Worm (Caenorhabditis elegans): ENCODE results near the gene ubxn-4.
A peak's percentile ranks its signal among the peaks of the same experiment; 100 is the strongest.

The ubxn-4 gene

ce11 chrIII:8405449-8405962 is at the start of gene ubxn-4, which contains the start of gene cyy-1:
TSS of gene ubxn-4 (minus strand) at chrIII:8405562.
TSS of gene cyy-1 (plus strand) at chrIII:8405874.
- peak in 1 of 3 experiments; percentile 27 for TF ChIP-seq dpl-1 (GFP tag; optimal IDR thresholded peaks at IDR 0.05)
- no peak for TF ChIP-seq mep-1 (tag; optimal IDR thresholded peaks at IDR 0.05)
- TF ChIP-seq sup-37 (GFP tag; optimal IDR thresholded peaks at IDR 0.05), result no peak
- TF ChIP-seq ceh-82 (tag; optimal IDR thresholded peaks at IDR 0.05), result no peak
- no peak for TF ChIP-seq rnt-1 (tag; optimal IDR thresholded peaks at IDR 0.05)
- no peak for TF ChIP-seq nhr-12 (tag; optimal IDR thresholded peaks at IDR 0.05)
- TF ChIP-seq C16A3.4 (tag; optimal IDR thresholded peaks at IDR 0.05), result no peak
- TF ChIP-seq xbp-1 (tag; optimal IDR thresholded peaks at IDR 0.05), result peak; percentile 51
- no peak for TF ChIP-seq ztf-4 (tag; optimal IDR thresholded peaks at IDR 0.05)
- TF ChIP-seq nhr-47 (tag; optimal IDR thresholded peaks at IDR 0.05), result no peak
- no peak for TF ChIP-seq mef-2 (tag; optimal IDR thresholded peaks at IDR 0.05)
- no peak for TF ChIP-seq efl-1 (optimal IDR thresholded peaks at IDR 0.05)
- TF ChIP-seq efl-1 (GFP tag; optimal IDR thresholded peaks at IDR 0.05 in 1 of 2), result peak in 1 of 2 experiments; percentile 92
- TF ChIP-seq egl-27 (tag; optimal IDR thresholded peaks at IDR 0.05), result no peak
- TF ChIP-seq tlp-1 (tag; optimal IDR thresholded peaks at IDR 0.05), result no peak
- TF ChIP-seq pax-3 (tag; optimal IDR thresholded peaks at IDR 0.05), result no peak
- no peak for TF ChIP-seq unc-62 (GFP tag; optimal IDR thresholded peaks at IDR 0.05)
- peak in 1 of 2 experiments; percentile 31 for TF ChIP-seq lsy-2 (tag; optimal IDR thresholded peaks at IDR 0.05)
- TF ChIP-seq lin-14 (GFP tag; optimal IDR thresholded peaks at IDR 0.05), result peak; percentile 7
- no peak for TF ChIP-seq lin-35 (GFP tag; optimal IDR thresholded peaks at IDR 0.05)
- TF ChIP-seq skn-1 (tag; optimal IDR thresholded peaks at IDR 0.05), result no peak
- no peak for TF ChIP-seq ama-1 (optimal IDR thresholded peaks at IDR 0.05)
- TF ChIP-seq efl-3 (GFP tag; optimal IDR thresholded peaks at IDR 0.05), result no peak
- TF ChIP-seq swsn-7 (tag; optimal IDR thresholded peaks at IDR 0.05), result no peak

- TF ChIP-seq fos-1 (tag; optimal IDR thresholded peaks at IDR 0.05) (no peak), nhr-237 (tag; optimal IDR thresholded peaks at IDR 0.05) (no peak), lir-3 (tag; optimal IDR thresholded peaks at IDR 0.05; ENCODE audit: poor library complexity) (no peak), grh-1 (GFP tag; IDR thresholded peaks at IDR 0.05) (no peak), unc-98 (GFP tag; IDR thresholded peaks at IDR 0.05) (no peak), zip-4 (GFP tag; optimal IDR thresholded peaks at IDR 0.05) (no peak), nhr-19 (GFP tag; conservative IDR thresholded peaks at IDR 0.05) (no peak), pax-3 (tag; optimal IDR thresholded peaks at IDR 0.05) (no peak), nhr-84 (tag; optimal IDR thresholded peaks at IDR 0.05) (no peak), ama-1 (optimal IDR thresholded peaks at IDR 0.05) (no peak)
These were observed 45.8 kb upstream of the ubxn-4 start for ce11 chrIII:8451181-8451580.

DNA sequence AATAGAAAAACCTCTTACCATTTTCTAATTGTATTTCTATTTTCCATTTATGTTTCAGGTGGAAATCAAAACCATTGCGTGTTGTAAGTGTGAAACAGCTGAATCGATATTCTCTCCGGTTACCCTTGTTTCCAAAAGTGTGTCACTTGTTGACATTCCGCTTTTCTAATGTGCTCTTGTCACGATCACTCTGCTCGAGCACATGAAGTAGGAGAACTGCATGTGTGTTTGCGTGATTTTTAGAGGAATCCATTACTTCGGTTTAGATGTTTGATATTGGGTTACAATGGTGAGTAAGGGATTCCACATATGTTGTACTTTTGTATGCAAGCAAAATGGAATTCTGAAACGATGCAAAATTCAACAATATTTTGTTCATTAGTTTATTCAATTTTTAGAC is 45.1 kb upstream of the ubxn-4 start:
- TF ChIP-seq ceh-8 (GFP tag; optimal IDR thresholded peaks at IDR 0.05), result no peak
- TF ChIP-seq ztf-11 (tag; optimal IDR thresholded peaks at IDR 0.05), result peak in 1 of 2 experiments; percentile 1
- no peak for TF ChIP-seq efl-1 (optimal IDR thresholded peaks at IDR 0.05)
- TF ChIP-seq efl-1 (GFP tag; optimal IDR thresholded peaks at IDR 0.05 in 1 of 2), result peak in 1 of 2 experiments; percentile 91
- TF ChIP-seq mep-1 (tag; optimal IDR thresholded peaks at IDR 0.05), result peak; percentile 32
- TF ChIP-seq ztf-4 (tag; optimal IDR thresholded peaks at IDR 0.05), result peak; percentile 14
- TF ChIP-seq nhr-76 (tag; optimal IDR thresholded peaks at IDR 0.05), result no peak
- no peak for TF ChIP-seq hlh-4 (tag; optimal IDR thresholded peaks at IDR 0.05)
- no peak for TF ChIP-seq nhr-237 (tag; optimal IDR thresholded peaks at IDR 0.05)
- TF ChIP-seq ama-1 (optimal IDR thresholded peaks at IDR 0.05), result peak; percentile 8

ce11 chrIII:8449160-8449807 is 43.9 kb upstream of the ubxn-4 start, which contains the start of gene mrpl-32:
TSS of gene mrpl-32 (plus strand) at chrIII:8449757.
- TF ChIP-seq lin-35 (GFP tag; optimal IDR thresholded peaks at IDR 0.05), result peak in 1 of 2 experiments; percentile 17
- peak; percentile 82 for TF ChIP-seq ama-1 (optimal IDR thresholded peaks at IDR 0.05)
- no peak for TF ChIP-seq efl-1 (optimal IDR thresholded peaks at IDR 0.05)
- peak; percentile 8 to 78 for TF ChIP-seq efl-1 (GFP tag; optimal IDR thresholded peaks at IDR 0.05 in 1 of 2)
- peak; percentile 25 for TF ChIP-seq nhr-90 (tag; optimal IDR thresholded peaks at IDR 0.05; ENCODE audit: poor library complexity)
- peak in 1 of 3 experiments; percentile 10 for TF ChIP-seq dpl-1 (GFP tag; optimal IDR thresholded peaks at IDR 0.05)
- TF ChIP-seq aly-2 (tag; optimal IDR thresholded peaks at IDR 0.05), result peak; percentile 73
- no peak for TF ChIP-seq nhr-20 (tag; optimal IDR thresholded peaks at IDR 0.05)
- peak; percentile 34 to 51 for TF ChIP-seq lsy-2 (tag; optimal IDR thresholded peaks at IDR 0.05)
- peak; percentile 10 for TF ChIP-seq mep-1 (tag; optimal IDR thresholded peaks at IDR 0.05)
- no peak for TF ChIP-seq tbx-2 (tag; optimal IDR thresholded peaks at IDR 0.05)
- TF ChIP-seq nhr-47 (tag; optimal IDR thresholded peaks at IDR 0.05), result peak; percentile 33
- peak; percentile 29 for TF ChIP-seq nhr-71 (tag; optimal IDR thresholded peaks at IDR 0.05)
- TF ChIP-seq F16B12.6 (tag; optimal IDR thresholded peaks at IDR 0.05), result peak; percentile 45
- no peak for TF ChIP-seq ceh-90 (tag; optimal IDR thresholded peaks at IDR 0.05)
